Fruit fly (Drosophila melanogaster) whole organism: Measurements from ENCODE around the gene CG15725.

Source experiments
- CG8478 ChIP-seq: fragments of >200 bp; optimal IDR thresholded peaks from 2 replicates; lab custom pipeline; 2018; ENCODE audit warnings: inconsistent platforms
- Dll ChIP-seq: fragments of >200 bp; optimal IDR thresholded peaks from 2 replicates; lab custom pipeline; 2017
- EcR ChIP-seq, 2 experiments: fragments of >200 bp; optimal IDR thresholded peaks; 2 replicates each; lab custom pipeline; 2017; ENCODE audit warnings: missing biosample characterization in 2 of 2, missing genetic modification characterization in 2 of 2, missing genetic modification reagents in 2 of 2
- pan ChIP-seq: fragments of >200 bp; optimal IDR thresholded peaks from 2 replicates; lab custom pipeline; 2017
- psq ChIP-seq: fragments of >200 bp; optimal IDR thresholded peaks from 2 replicates; lab custom pipeline; 2017
- usp ChIP-seq: fragments of >200 bp; optimal IDR thresholded peaks from 2 replicates; lab custom pipeline; 2017; ENCODE audit warnings: missing biosample characterization, missing genetic modification characterization, mixed read lengths

Gene CG15725

dm6 chrX:12666471-12666884 is 39.2 kb upstream of the CG15725 start:
- TF ChIP-seq pan = no peak
- no peak for TF ChIP-seq psq (lab: Kevin White, UChicago)
- no peak for TF ChIP-seq usp
- no peak for TF ChIP-seq Dll (lab: Kevin White, UChicago)
- no peak for TF ChIP-seq CG8478
- no peak for TF ChIP-seq EcR (GFP tag; optimal IDR thresholded peaks at IDR 0.05; lab: Kevin White, UChicago)

dm6 chrX:12667008-12667407 is 38.6 kb upstream of the CG15725 start:
- TF ChIP-seq psq (lab: Kevin White, UChicago) = no peak
- TF ChIP-seq CG8478 = no peak
- no peak for TF ChIP-seq Dll (lab: Kevin White, UChicago)
- TF ChIP-seq pan = no peak
- TF ChIP-seq usp = no peak
- TF ChIP-seq EcR (GFP tag; optimal IDR thresholded peaks at IDR 0.05; lab: Kevin White, UChicago) = no peak

- TF ChIP-seq CG8478 = no peak
- TF ChIP-seq EcR (GFP tag; optimal IDR thresholded peaks at IDR 0.05; lab: Kevin White, UChicago) = no peak
- TF ChIP-seq Dll (lab: Kevin White, UChicago) = no peak
- TF ChIP-seq pan = no peak
- no peak for TF ChIP-seq psq (lab: Kevin White, UChicago)
- TF ChIP-seq usp = no peak
Measured at dm6 chrX:12667600-12668250, 37.9 kb upstream of the CG15725 start.

- TF ChIP-seq usp = no peak
- TF ChIP-seq Dll (lab: Kevin White, UChicago) = no peak
- TF ChIP-seq EcR (GFP tag; optimal IDR thresholded peaks at IDR 0.05; lab: Kevin White, UChicago) = no peak
Measured at dm6 chrX:12668723-12669122, 36.9 kb upstream of the CG15725 start.

- TF ChIP-seq EcR (GFP tag; optimal IDR thresholded peaks at IDR 0.05; lab: Kevin White, UChicago) (no peak), Dll (lab: Kevin White, UChicago) (no peak), usp (no peak), psq (lab: Kevin White, UChicago) (no peak), pan (no peak), CG8478 (no peak)
Measured at dm6 chrX:12669659-12670488, 35.8 kb upstream of the CG15725 start.

- TF ChIP-seq psq (lab: Kevin White, UChicago) (no peak), EcR (GFP tag; optimal IDR thresholded peaks at IDR 0.05; lab: Kevin White, UChicago) (no peak), usp (no peak), CG8478 (no peak), pan (no peak), Dll (lab: Kevin White, UChicago) (no peak)
Measured at dm6 chrX:12670530-12671285, 34.9 kb upstream of the CG15725 start.

dm6 chrX:12672317-12673172 is 33.1 kb upstream of the CG15725 start:
- TF ChIP-seq EcR (GFP tag; optimal IDR thresholded peaks at IDR 0.05; lab: Kevin White, UChicago) (no peak), pan (no peak), usp (no peak), CG8478 (no peak), psq (lab: Kevin White, UChicago) (no peak)

dm6 chrX:12673833-12674541 is 31.7 kb upstream of the CG15725 start:
- TF ChIP-seq Dll (lab: Kevin White, UChicago) (no peak), usp (no peak), psq (lab: Kevin White, UChicago) (no peak), CG8478 (no peak), EcR (GFP tag; optimal IDR thresholded peaks at IDR 0.05; lab: Kevin White, UChicago) (no peak), pan (no peak)

dm6 chrX:12675284-12675683 is 30.4 kb upstream of the CG15725 start:
- no peak for TF ChIP-seq Dll (lab: Kevin White, UChicago)
- TF ChIP-seq psq (lab: Kevin White, UChicago) = no peak
- no peak for TF ChIP-seq EcR (GFP tag; optimal IDR thresholded peaks at IDR 0.05; lab: Kevin White, UChicago)
- no peak for TF ChIP-seq pan
- no peak for TF ChIP-seq CG8478
- TF ChIP-seq usp = no peak

dm6 chrX:12675798-12676553 is 29.7 kb upstream of the CG15725 start:
- no peak for TF ChIP-seq pan
- TF ChIP-seq Dll (lab: Kevin White, UChicago) = no peak
- TF ChIP-seq CG8478 = no peak
- no peak for TF ChIP-seq psq (lab: Kevin White, UChicago)
- no peak for TF ChIP-seq EcR (GFP tag; optimal IDR thresholded peaks at IDR 0.05; lab: Kevin White, UChicago)
- TF ChIP-seq usp = no peak
